Fruit fly (Drosophila melanogaster) whole organism, embryonic: ENCODE measurements around the gene CG32428.

Experiments
- Bdp1 ChIP-seq: fragments of 200-800 bp; sonication (Bioruptor generic); optimal IDR thresholded peaks from 3 replicates; lab custom pipeline; 2016; ENCODE audit warnings: missing biosample characterization, missing genetic modification characterization
- CG10209 ChIP-seq: fragments of 200-800 bp; sonication (Bioruptor generic); optimal IDR thresholded peaks from 3 replicates; lab custom pipeline; 2017; ENCODE audit warnings: missing biosample characterization, mild to moderate bottlenecking, missing genetic modification characterization, missing genetic modification reagents
- CG10654 ChIP-seq: fragments of 200-800 bp; sonication (Bioruptor generic); optimal IDR thresholded peaks from 2 replicates; lab custom pipeline; 2016; ENCODE audit warnings: missing biosample characterization, missing genetic modification characterization
- CG10959 ChIP-seq: fragments of 200-800 bp; sonication (Bioruptor generic); IDR thresholded peaks from 2 replicates; pipeline ENCODE4 v1.3.6; 2022; ENCODE audit warnings: missing biosample characterization, missing genetic modification characterization
- CG10979 ChIP-seq: fragments of 200-800 bp; sonication (Bioruptor generic); optimal IDR thresholded peaks from 2 replicates; lab custom pipeline; 2018; ENCODE audit warnings: missing biosample characterization, mild to moderate bottlenecking, missing genetic modification characterization, moderate library complexity
- CG11398 ChIP-seq: fragments of 200-800 bp; sonication (Bioruptor generic); optimal IDR thresholded peaks from 2 replicates; lab custom pipeline; 2016; ENCODE audit warnings: missing biosample characterization, missing genetic modification characterization
- CG12104 ChIP-seq: fragments of 200-800 bp; sonication (Bioruptor generic); optimal IDR thresholded peaks from 3 replicates; lab custom pipeline; 2016; ENCODE audit warnings: missing biosample characterization, missing genetic modification characterization
- CG12299 ChIP-seq: fragments of 200-800 bp; sonication (Bioruptor generic); optimal IDR thresholded peaks from 2 replicates; lab custom pipeline; 2018; ENCODE audit warnings: missing biosample characterization, mild to moderate bottlenecking, missing genetic modification characterization
- CG12942 ChIP-seq: fragments of 200-800 bp; sonication (Bioruptor generic); optimal IDR thresholded peaks from 3 replicates; lab custom pipeline; 2016; ENCODE audit warnings: missing biosample characterization, missing genetic modification characterization
- CG14667 ChIP-seq: fragments of 200-800 bp; sonication (Bioruptor generic); IDR thresholded peaks from 2 replicates; pipeline ENCODE4 v1.3.6; 2022; ENCODE audit warnings: missing biosample characterization, missing genetic modification characterization
- CG14710 ChIP-seq: fragments of 200-800 bp; sonication (Bioruptor generic); optimal IDR thresholded peaks from 3 replicates; lab custom pipeline; 2019; ENCODE audit warnings: missing biosample characterization, mild to moderate bottlenecking, missing genetic modification characterization, moderate library complexity
- CG1602 ChIP-seq: fragments of 200-800 bp; sonication (Bioruptor generic); optimal IDR thresholded peaks from 3 replicates; lab custom pipeline; 2016; ENCODE audit warnings: missing biosample characterization, missing genetic modification characterization
- CG17612 ChIP-seq: fragments of 200-800 bp; sonication (Bioruptor generic); IDR thresholded peaks from 2 replicates; pipeline ENCODE4 v1.3.6; 2022; ENCODE audit warnings: missing biosample characterization, missing genetic modification characterization
- CG31388 ChIP-seq: fragments of 200-800 bp; sonication (Bioruptor generic); optimal IDR thresholded peaks from 2 replicates; lab custom pipeline; 2016; ENCODE audit warnings: missing biosample characterization, missing genetic modification characterization
- CG32532 ChIP-seq: fragments of 200-800 bp; sonication (Bioruptor generic); IDR thresholded peaks from 2 replicates; pipeline ENCODE4 v1.3.6; 2022; ENCODE audit warnings: missing biosample characterization, missing genetic modification characterization
- CG33213 ChIP-seq: fragments of 200-800 bp; sonication (Bioruptor generic); optimal IDR thresholded peaks from 3 replicates; lab custom pipeline; 2016; ENCODE audit warnings: missing biosample characterization, missing genetic modification characterization
- CG33557 ChIP-seq: fragments of 200-800 bp; sonication (Bioruptor generic); optimal IDR thresholded peaks from 2 replicates; lab custom pipeline; 2019; ENCODE audit warnings: missing biosample characterization, mild to moderate bottlenecking, missing genetic modification characterization, moderate library complexity
- CG6272 ChIP-seq: fragments of 200-800 bp; sonication (Bioruptor generic); IDR thresholded peaks from 2 replicates; pipeline ENCODE4 v1.3.6; 2022; ENCODE audit warnings: missing biosample characterization, missing genetic modification characterization
- CG6854 ChIP-seq: fragments of 200-800 bp; sonication (Bioruptor generic); optimal IDR thresholded peaks from 3 replicates; lab custom pipeline; 2017; ENCODE audit warnings: missing biosample characterization, mild to moderate bottlenecking, missing genetic modification characterization
- CG7928 ChIP-seq: fragments of 200-800 bp; sonication (Bioruptor generic); optimal IDR thresholded peaks from 2 replicates; lab custom pipeline; 2017; ENCODE audit warnings: missing biosample characterization, mild to moderate bottlenecking, missing genetic modification characterization
- CG8281 ChIP-seq: fragments of 200-800 bp; sonication (Bioruptor generic); optimal IDR thresholded peaks from 2 replicates; lab custom pipeline; 2018; ENCODE audit warnings: missing biosample characterization, mild to moderate bottlenecking, missing genetic modification characterization, moderate library complexity
- CG8290 ChIP-seq, 3 experiments: fragments of 200-800 bp; sonication (Bioruptor generic); optimal IDR thresholded peaks; 2 replicates each; lab custom pipeline; 2016 to 2019; ENCODE audit warnings: missing biosample characterization in 3 of 3, missing genetic modification characterization in 3 of 3, mild to moderate bottlenecking in 2 of 3, moderate library complexity in 1 of 3
- CG8765 ChIP-seq: fragments of 200-800 bp; sonication (Bioruptor generic); IDR thresholded peaks from 2 replicates; pipeline ENCODE4 v1.3.6; 2022; ENCODE audit warnings: missing biosample characterization, missing genetic modification characterization
- CG9437 ChIP-seq: fragments of 200-800 bp; sonication (Bioruptor generic); optimal IDR thresholded peaks from 2 replicates; lab custom pipeline; 2018; ENCODE audit warnings: missing biosample characterization, mild to moderate bottlenecking, missing genetic modification characterization
- D ChIP-seq, 2 experiments: fragments of 200-800 bp in 1 of 2; fragments of >200 bp in 1 of 2; sonication (Bioruptor generic) in 1 of 2; optimal IDR thresholded peaks; 2 replicates in 1 of 2; 3 replicates in 1 of 2; lab custom pipeline; 2017; ENCODE audit warnings: mild to moderate bottlenecking in 1 of 2, missing biosample characterization in 1 of 2, missing genetic modification characterization in 1 of 2, missing genetic modification reagents in 1 of 2
- Dll ChIP-seq: fragments of 200-800 bp; sonication (Bioruptor generic); IDR thresholded peaks from 4 replicates; pipeline ENCODE4 v1.3.6; 2022; ENCODE audit warnings: missing biosample characterization, missing genetic modification characterization; ENCODE audit not compliant: partially characterized antibody
- GATAe ChIP-seq: fragments of 200-800 bp; sonication (Bioruptor generic); conservative IDR thresholded peaks from 2 replicates; pipeline ENCODE4 v1.3.6; 2022; ENCODE audit warnings: missing biosample characterization, missing genetic modification characterization
- HHEX ChIP-seq: fragments of 200-800 bp; sonication (Bioruptor generic); optimal IDR thresholded peaks from 3 replicates; lab custom pipeline; 2017; ENCODE audit warnings: missing biosample characterization, mild to moderate bottlenecking, missing genetic modification characterization, missing genetic modification reagents
- Hey ChIP-seq: fragments of 200-800 bp; sonication (Bioruptor generic); optimal IDR thresholded peaks from 3 replicates; lab custom pipeline; 2018; ENCODE audit warnings: missing biosample characterization, mild to moderate bottlenecking, missing genetic modification characterization
- HmgD ChIP-seq: fragments of 200-800 bp; sonication (Bioruptor generic); optimal IDR thresholded peaks from 3 replicates; lab custom pipeline; 2016; ENCODE audit warnings: missing biosample characterization, missing genetic modification characterization
- MTF-1 ChIP-seq: fragments of 200-800 bp; sonication (Bioruptor generic); optimal IDR thresholded peaks from 2 replicates; lab custom pipeline; 2018; ENCODE audit warnings: missing biosample characterization, mild to moderate bottlenecking, missing genetic modification characterization, borderline replicate concordance
- Neu2 ChIP-seq: fragments of 200-800 bp; sonication (Bioruptor generic); optimal IDR thresholded peaks from 3 replicates; lab custom pipeline; 2016; ENCODE audit warnings: missing biosample characterization, missing genetic modification characterization, borderline replicate concordance
- Ptx1 ChIP-seq: fragments of 200-800 bp; sonication (Bioruptor generic); IDR thresholded peaks from 2 replicates; pipeline ENCODE4 v1.3.6; 2022; ENCODE audit warnings: missing biosample characterization, missing genetic modification characterization
- Spps ChIP-seq: fragments of 200-800 bp; sonication (Bioruptor generic); optimal IDR thresholded peaks from 2 replicates; lab custom pipeline; 2018; ENCODE audit warnings: missing biosample characterization, mild to moderate bottlenecking, missing genetic modification characterization
- az2 ChIP-seq: fragments of 200-800 bp; sonication (Bioruptor generic); optimal IDR thresholded peaks from 3 replicates; lab custom pipeline; 2016; ENCODE audit warnings: missing biosample characterization, missing genetic modification characterization
- chn ChIP-seq: fragments of 200-800 bp; sonication (Bioruptor generic); optimal IDR thresholded peaks from 2 replicates; lab custom pipeline; 2016; ENCODE audit warnings: missing biosample characterization, missing genetic modification characterization
- grau ChIP-seq: fragments of 200-800 bp; optimal IDR thresholded peaks from 3 replicates; lab custom pipeline; 2019; ENCODE audit warnings: missing biosample characterization, mild to moderate bottlenecking, missing genetic modification characterization, moderate library complexity
- gsb ChIP-seq: fragments of 200-800 bp; sonication (Bioruptor generic); IDR thresholded peaks from 2 replicates; pipeline ENCODE4 v1.3.6; 2022; ENCODE audit warnings: missing biosample characterization, missing genetic modification characterization
- hbn ChIP-seq: fragments of 200-800 bp; sonication (Bioruptor generic); IDR thresholded peaks from 2 replicates; pipeline ENCODE4 v1.3.6; 2022; ENCODE audit warnings: missing biosample characterization, missing genetic modification characterization; ENCODE audit not compliant: partially characterized antibody
- lov ChIP-seq, 2 experiments: fragments of 200-800 bp in 1 of 2; fragments of >200 bp in 1 of 2; sonication (Bioruptor generic) in 1 of 2; IDR thresholded peaks in 1 of 2; optimal IDR thresholded peaks in 1 of 2; 2 replicates in 1 of 2; 3 replicates in 1 of 2; pipeline versions ENCODE4 v1.3.6 to Lab custom; 2017 to 2022; ENCODE audit warnings: missing biosample characterization in 1 of 2, missing genetic modification characterization in 1 of 2
- maf-S ChIP-seq: fragments of 200-800 bp; sonication (Bioruptor generic); optimal IDR thresholded peaks from 2 replicates; lab custom pipeline; 2016; ENCODE audit warnings: missing biosample characterization, missing genetic modification characterization
- oc ChIP-seq: fragments of 200-800 bp; sonication (Bioruptor generic); optimal IDR thresholded peaks from 2 replicates; lab custom pipeline; 2018; ENCODE audit warnings: missing biosample characterization, mild to moderate bottlenecking, missing genetic modification characterization, moderate library complexity
- sima ChIP-seq: fragments of 200-800 bp; sonication (Bioruptor generic); optimal IDR thresholded peaks from 2 replicates; lab custom pipeline; 2016; ENCODE audit warnings: missing biosample characterization, missing genetic modification characterization
- stc ChIP-seq: fragments of 200-800 bp; sonication (Bioruptor generic); IDR thresholded peaks from 2 replicates; pipeline ENCODE4 v1.3.6; 2022; ENCODE audit warnings: missing biosample characterization, missing genetic modification characterization
- stwl ChIP-seq: fragments of 200-800 bp; sonication (Bioruptor generic); optimal IDR thresholded peaks from 3 replicates; lab custom pipeline; 2018; ENCODE audit warnings: missing biosample characterization, mild to moderate bottlenecking, missing genetic modification characterization, moderate library complexity
- unc-4 ChIP-seq: fragments of 200-800 bp; sonication (Bioruptor generic); IDR thresholded peaks from 2 replicates; pipeline ENCODE4 v1.3.6; 2022; ENCODE audit warnings: missing biosample characterization, missing genetic modification characterization; ENCODE audit not compliant: partially characterized antibody

CG32428 gene

dm6 chr3L:20498204-20498603 lies 24.7 kb upstream of the CG32428 start (continued):
- TF ChIP-seq stc (GFP tag; lab: Robert Waterston, UW) = peak; percentile 24; the same call in 1 of the 2 replicates
- no peak for TF ChIP-seq unc-4 (GFP tag; lab: Robert Waterston, UW)
- 0 out of 2 replicates have a peak, but pooled peaks have one; percentile 5 for TF ChIP-seq CG32532 (GFP tag; lab: Robert Waterston, UW)
- TF ChIP-seq CG1602 (GFP tag; lab: Kevin White, UChicago) = no peak
- TF ChIP-seq CG10979 (tag; lab: Kevin White, UChicago) = peak; percentile 80
- no peak for TF ChIP-seq HHEX
- no peak for TF ChIP-seq CG10959 (GFP tag; lab: Robert Waterston, UW)
- TF ChIP-seq, all 482 proteins: peak for 11

DNA sequence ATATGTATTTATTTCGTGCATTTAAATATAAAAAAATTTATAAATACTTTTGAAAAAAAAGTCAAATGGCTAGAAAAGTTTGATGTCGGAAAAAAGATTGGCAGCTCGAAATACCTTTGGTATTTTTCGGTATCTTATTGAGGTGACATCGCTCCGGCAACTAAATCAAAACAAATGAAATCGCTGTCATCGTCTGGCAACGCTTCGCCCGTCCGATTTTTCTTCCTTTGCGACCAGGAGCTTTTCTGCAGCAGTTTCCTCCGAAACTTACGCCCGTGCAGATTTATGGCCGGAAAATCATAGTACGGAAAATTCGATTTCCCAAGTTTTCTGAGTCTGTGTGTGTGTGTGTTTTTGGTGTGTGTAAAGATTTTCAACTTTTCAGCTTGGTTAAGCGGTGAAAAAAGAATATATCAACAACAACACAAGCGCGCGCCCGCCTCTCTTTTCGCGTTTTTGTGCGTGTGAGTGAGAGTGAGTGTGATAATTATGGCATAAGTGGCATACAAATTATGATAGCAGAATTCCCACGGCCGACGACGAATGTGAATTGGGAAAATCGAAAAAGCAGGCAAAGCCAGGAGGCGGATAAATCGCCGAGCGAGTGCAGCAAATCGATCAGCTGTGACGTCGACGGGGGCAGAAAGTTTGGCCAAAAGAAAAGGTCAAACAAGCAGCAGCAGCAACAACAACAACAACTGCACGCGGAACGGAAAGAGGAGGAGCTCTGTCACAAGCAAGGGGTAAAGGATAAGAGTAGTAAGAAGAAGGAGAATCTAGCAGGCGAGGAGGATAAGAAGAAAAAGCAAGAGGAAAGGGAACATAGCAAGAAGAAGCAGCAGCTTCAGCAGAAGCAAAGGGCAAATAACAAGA lies 23.8 kb upstream of the CG32428 start, which contains the start of gene CG32425:
CG32425 (plus strand) TSS at position 200 of the 873 bp plus-strand sequence.
- TF ChIP-seq CG33557 (GFP tag; lab: Kevin White, UChicago) = no peak
- no peak for TF ChIP-seq CG8290 (GFP tag; optimal IDR thresholded peaks at IDR 0.05; lab: Kevin White, UChicago)
- TF ChIP-seq CG8290 (tag; optimal IDR thresholded peaks at IDR 0.05; lab: Kevin White, UChicago) = peak in 1 of 2 experiments; percentile 1
- no peak for TF ChIP-seq CG9437
- TF ChIP-seq lov (optimal IDR thresholded peaks at IDR 0.05; lab: Kevin White, UChicago) = no peak
- no peak for TF ChIP-seq lov (GFP tag; IDR thresholded peaks at IDR 0.05; lab: Robert Waterston, UW)
- peak; percentile 11 for TF ChIP-seq az2 (GFP tag; lab: Kevin White, UChicago)
- no peak for TF ChIP-seq CG12299 (tag; lab: Kevin White, UChicago)
- peak; percentile 34 for TF ChIP-seq CG33213
- no peak for TF ChIP-seq hbn (GFP tag; lab: Robert Waterston, UW)
- TF ChIP-seq CG10209 = no peak
- no peak for TF ChIP-seq Ptx1
- TF ChIP-seq CG6854 (GFP tag; lab: Kevin White, UChicago) = no peak
- TF ChIP-seq CG8765 (GFP tag; lab: Robert Waterston, UW) = no peak
- no peak for TF ChIP-seq CG11398 (GFP tag; lab: Kevin White, UChicago)
- no peak for TF ChIP-seq chn (GFP tag; lab: Kevin White, UChicago)
- TF ChIP-seq Dll (GFP tag; lab: Robert Waterston, UW) = 0 out of 4 replicates have a peak, but pooled peaks have one; percentile 26
- TF ChIP-seq stwl (tag; lab: Kevin White, UChicago) = peak; percentile 81
- TF ChIP-seq CG12104 (GFP tag; lab: Kevin White, UChicago) = no peak
- peak; percentile 28 for TF ChIP-seq CG14710 (tag; lab: Kevin White, UChicago)
- TF ChIP-seq Neu2 (GFP tag; lab: Kevin White, UChicago) = no peak
- TF ChIP-seq CG6272 (GFP tag; lab: Robert Waterston, UW) = no peak
- no peak for TF ChIP-seq HmgD (GFP tag; lab: Kevin White, UChicago)
- peak; percentile 3 for TF ChIP-seq CG8281 (tag; lab: Kevin White, UChicago)
- no peak for TF ChIP-seq Bdp1 (GFP tag; lab: Kevin White, UChicago)
- no peak for TF ChIP-seq oc
- TF ChIP-seq CG7928 (GFP tag; lab: Kevin White, UChicago) = no peak
- no peak for TF ChIP-seq CG14667 (GFP tag; lab: Robert Waterston, UW)
- no peak for TF ChIP-seq D (optimal IDR thresholded peaks at IDR 0.05; lab: Kevin White, UChicago)
- TF ChIP-seq D (GFP tag; optimal IDR thresholded peaks at IDR 0.05; lab: Kevin White, UChicago) = no peak
- TF ChIP-seq MTF-1 (GFP tag; lab: Kevin White, UChicago) = no peak
- TF ChIP-seq grau (tag; lab: Kevin White, UChicago) = peak; percentile 8
- no peak for TF ChIP-seq gsb (GFP tag; lab: Robert Waterston, UW)
- no peak for TF ChIP-seq sima (GFP tag; lab: Kevin White, UChicago)
- peak; percentile 8 for TF ChIP-seq CG10654 (GFP tag; lab: Kevin White, UChicago)
- TF ChIP-seq Hey = no peak
- no peak for TF ChIP-seq CG31388 (GFP tag; lab: Kevin White, UChicago)
- no peak for TF ChIP-seq CG17612
- TF ChIP-seq GATAe (GFP tag; lab: Robert Waterston, UW) = no peak
- no peak for TF ChIP-seq CG12942
- TF ChIP-seq maf-S = no peak
- TF ChIP-seq Spps (tag; lab: Kevin White, UChicago) = no peak
